Fruit fly (Drosophila melanogaster): ENCODE data around the gene Klp31E.

Gene Klp31E

DNA sequence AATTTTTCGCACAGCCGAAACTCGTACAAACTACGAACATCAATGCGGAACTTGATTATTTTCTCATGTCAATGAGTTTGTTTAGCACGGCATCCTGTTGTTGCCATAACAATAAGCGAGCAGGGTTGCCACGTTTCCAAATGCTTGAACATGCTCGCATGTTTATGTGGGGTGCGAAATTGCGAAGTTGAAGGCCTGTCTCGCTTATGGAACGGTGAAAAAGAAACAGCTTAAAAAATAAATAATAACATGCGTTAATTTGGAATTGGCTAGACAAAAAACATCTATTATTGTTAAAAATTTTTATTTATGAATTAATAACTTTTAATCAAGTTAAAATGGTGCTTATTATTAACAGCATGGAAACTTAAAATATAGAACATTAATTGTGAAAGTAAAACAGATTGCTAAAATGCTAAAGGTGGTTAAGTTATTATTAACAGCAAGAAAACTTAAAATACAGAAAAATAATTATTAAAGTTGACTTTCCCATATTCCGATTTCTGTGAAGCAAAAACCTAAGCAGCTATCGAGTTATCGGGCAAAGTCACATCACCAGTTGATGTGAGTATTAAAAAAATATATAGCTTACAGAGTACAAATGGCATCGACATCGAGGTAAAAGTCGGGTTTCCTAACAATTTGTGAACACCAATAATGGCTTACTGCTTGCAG is 17.1 kb downstream of the Klp31E start, which contains the start of the genes Bug22 and TfIIB (continued):
- TF ChIP-seq ci (GFP tag; IDR thresholded peaks at IDR 0.05) (peak; percentile 88), sens-2 (GFP tag; IDR thresholded peaks at IDR 0.05) (no peak), CG15601 (tag; optimal IDR thresholded peaks at IDR 0.05) (peak; percentile 61), CG12659 (GFP tag; optimal IDR thresholded peaks at IDR 0.05) (peak; percentile 83), CG4328 (GFP tag; optimal IDR thresholded peaks at IDR 0.05) (peak; percentile 44), fd102C (GFP tag; optimal IDR thresholded peaks at IDR 0.05) (no peak), dimm (GFP tag; IDR thresholded peaks at IDR 0.05) (no peak), Sox100B (GFP tag; optimal IDR thresholded peaks at IDR 0.05) (peak; percentile 39), Dp (GFP tag; optimal IDR thresholded peaks at IDR 0.05) (peak; percentile 6), ash1 (GFP tag; optimal IDR thresholded peaks at IDR 0.05) (no peak), caup (GFP tag; optimal IDR thresholded peaks at IDR 0.05; ENCODE audit: severe bottlenecking) (no peak), Dll (GFP tag; IDR thresholded peaks at IDR 0.05; ENCODE audit: partially characterized antibody) (peak; percentile 55; the same call in 2 of the 4 replicates), chm (GFP tag; IDR thresholded peaks at IDR 0.05) (peak; percentile 65; the same call in 1 of the 2 replicates), CG11695 (GFP tag; IDR thresholded peaks at IDR 0.05) (no peak), dmrt11E (tag; optimal IDR thresholded peaks at IDR 0.05) (peak; percentile 59), bbx (GFP tag; IDR thresholded peaks at IDR 0.05; ENCODE audit: partially characterized antibody) (0 out of 2 replicates have a peak, but pooled peaks have one; percentile 15), ara (GFP tag; IDR thresholded peaks at IDR 0.05) (peak; percentile 38; the same call in 1 of the 2 replicates), CG17568 (GFP tag; optimal IDR thresholded peaks at IDR 0.05) (no peak), CG13424 (tag; optimal IDR thresholded peaks at IDR 0.05) (peak; percentile 74), vfl (GFP tag; optimal IDR thresholded peaks at IDR 0.05) (peak; percentile 68), CG12299 (tag; optimal IDR thresholded peaks at IDR 0.05) (peak; percentile 28), az2 (GFP tag; optimal IDR thresholded peaks at IDR 0.05) (peak; percentile 76), Tbp (GFP tag; optimal IDR thresholded peaks at IDR 0.05) (no peak), gsb-n (tag; optimal IDR thresholded peaks at IDR 0.05) (no peak), ftz-f1 (GFP tag; optimal IDR thresholded peaks at IDR 0.05) (peak; percentile 58), Rfx (GFP tag; IDR thresholded peaks at IDR 0.05) (peak; percentile 91), twi (tag; optimal IDR thresholded peaks at IDR 0.05) (peak; percentile 32), B-H1 (GFP tag; IDR thresholded peaks at IDR 0.05) (peak; percentile 43; the same call in 1 of the 3 replicates), run (tag; optimal IDR thresholded peaks at IDR 0.05) (no peak), Rx (GFP tag; IDR thresholded peaks at IDR 0.05) (peak; percentile 40), CG4424 (GFP tag; optimal IDR thresholded peaks at IDR 0.05) (peak; percentile 75), pita (GFP tag; optimal IDR thresholded peaks at IDR 0.05) (no peak), Hand (GFP tag; optimal IDR thresholded peaks at IDR 0.05) (no peak), CG7963 (GFP tag; IDR thresholded peaks at IDR 0.05; ENCODE audit: partially characterized antibody) (no peak), danr (GFP tag; IDR thresholded peaks at IDR 0.05) (no peak), bowl (GFP tag; IDR thresholded peaks at IDR 0.05) (no peak), CG6683 (GFP tag; optimal IDR thresholded peaks at IDR 0.05) (no peak), sd (tag; optimal IDR thresholded peaks at IDR 0.05) (no peak), D19A (tag; optimal IDR thresholded peaks at IDR 0.05) (no peak), trem (tag; optimal IDR thresholded peaks at IDR 0.05) (peak; percentile 56), vnd (GFP tag; IDR thresholded peaks at IDR 0.05; ENCODE audit: partially characterized antibody) (no peak), CG18476 (GFP tag; optimal IDR thresholded peaks at IDR 0.05) (peak; percentile 57), Gsc (GFP tag; IDR thresholded peaks at IDR 0.05) (no peak), CG10147 (GFP tag; optimal IDR thresholded peaks at IDR 0.05) (peak; percentile 58), NC2α (GFP tag; optimal IDR thresholded peaks at IDR 0.05) (no peak), CG16863 (GFP tag; optimal IDR thresholded peaks at IDR 0.05) (peak; percentile 35), Awh (GFP tag; IDR thresholded peaks at IDR 0.05) (0 out of 2 replicates have a peak, but pooled peaks have one; percentile 37), ssp (GFP tag; IDR thresholded peaks at IDR 0.05) (peak; percentile 57), CG14965 (GFP tag; optimal IDR thresholded peaks at IDR 0.05; ENCODE audit: borderline replicate concordance) (no peak)

All from whole organism, embryonic.